Fruit fly (Drosophila melanogaster): ENCODE results near the gene raptor.

DNA sequence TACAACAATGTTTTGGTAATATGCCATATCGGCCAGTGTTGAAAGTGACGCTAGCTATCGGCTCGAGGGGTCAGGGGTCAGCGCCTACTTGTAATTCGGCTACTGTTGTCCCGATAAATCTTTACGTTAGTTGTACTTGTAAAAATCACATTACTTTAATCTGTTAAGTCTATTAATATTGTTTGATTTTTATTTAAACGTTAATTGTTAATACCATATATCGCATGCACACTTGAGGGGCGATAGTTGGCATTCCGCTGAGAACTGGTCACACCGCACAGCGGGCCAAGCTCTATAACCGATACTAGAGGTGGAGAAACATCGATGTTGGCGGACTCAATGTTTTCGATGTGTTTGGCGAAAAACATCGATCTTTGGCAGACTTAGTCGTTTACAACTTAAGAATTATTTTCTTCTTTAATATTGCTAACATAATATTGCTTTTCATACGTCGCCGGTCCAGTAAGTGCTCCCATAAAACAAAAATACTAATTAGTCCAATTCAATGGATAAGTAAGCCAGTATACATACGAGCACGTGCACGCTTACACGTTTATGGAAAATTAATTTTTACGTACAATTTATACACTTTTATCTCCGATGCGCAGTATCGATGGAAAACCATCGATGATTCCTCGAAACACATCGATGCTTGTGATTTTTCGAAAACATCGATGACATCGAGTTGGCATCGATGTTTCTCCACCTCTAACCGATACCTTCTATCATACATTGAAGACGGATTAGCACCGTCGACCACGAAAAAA is 52.6 kb downstream of the raptor start, which contains the start of the genes rux and MCTS1:
- TF ChIP-seq CG8478 (optimal IDR thresholded peaks at IDR 0.05) (no peak), usp (GFP tag; optimal IDR thresholded peaks at IDR 0.05) (no peak)
